Worm (Caenorhabditis elegans): ENCODE measurements around the gene T01C8.3.

Gene T01C8.3

ce11 chrX:16782797-16783259 is at the start of gene T01C8.3:
T01C8.3 (minus strand) TSS chrX:16783209.
- TF ChIP-seq drap-1 (GFP tag; optimal IDR thresholded peaks at IDR 0.05): no peak
- no peak for TF ChIP-seq unc-39 (tag; optimal IDR thresholded peaks at IDR 0.05)

- TF ChIP-seq mls-2 (tag; optimal IDR thresholded peaks at IDR 0.05) (no peak), lsy-2 (tag; optimal IDR thresholded peaks at IDR 0.05) (no peak), sptf-1 (tag; optimal IDR thresholded peaks at IDR 0.05) (no peak), drap-1 (GFP tag; optimal IDR thresholded peaks at IDR 0.05) (no peak), lin-32 (GFP tag; optimal IDR thresholded peaks at IDR 0.05) (no peak)
Measured at ce11 chrX:16826500-16826899, 43.5 kb upstream of the T01C8.3 start.

ce11 chrX:16825358-16825757 is 42.3 kb upstream of the T01C8.3 start, which contains the start of gene sto-5:
sto-5 (minus strand) TSS chrX:16825458.
- TF ChIP-seq zip-8 (tag; optimal IDR thresholded peaks at IDR 0.05) (no peak), unc-120 (tag; optimal IDR thresholded peaks at IDR 0.05; ENCODE audit: poor library complexity, severe bottlenecking) (no peak), ceh-43 (GFP tag; optimal IDR thresholded peaks at IDR 0.05) (no peak), lsy-2 (tag; optimal IDR thresholded peaks at IDR 0.05) (no peak), nhr-237 (tag; optimal IDR thresholded peaks at IDR 0.05) (no peak), mls-2 (tag; optimal IDR thresholded peaks at IDR 0.05) (no peak), snpc-4 (tag; optimal IDR thresholded peaks at IDR 0.05) (no peak), unc-62 (GFP tag; optimal IDR thresholded peaks at IDR 0.05) (no peak), hlh-1 (tag; optimal IDR thresholded peaks at IDR 0.05) (no peak), bed-3 (GFP tag; optimal IDR thresholded peaks at IDR 0.05) (no peak), lin-13 (tag; optimal IDR thresholded peaks at IDR 0.05) (no peak), tbx-8 (GFP tag; optimal IDR thresholded peaks at IDR 0.05) (no peak), cnd-1 (tag; optimal IDR thresholded peaks at IDR 0.05) (no peak), ces-1 (GFP tag; optimal IDR thresholded peaks at IDR 0.05) (no peak), nhr-12 (tag; optimal IDR thresholded peaks at IDR 0.05) (no peak), ham-2 (GFP tag; optimal IDR thresholded peaks at IDR 0.05) (no peak)

- TF ChIP-seq ztf-11 (tag; optimal IDR thresholded peaks at IDR 0.05) (no peak), hlh-1 (tag; optimal IDR thresholded peaks at IDR 0.05) (no peak), zip-8 (tag; optimal IDR thresholded peaks at IDR 0.05) (no peak), mep-1 (tag; optimal IDR thresholded peaks at IDR 0.05) (no peak), ceh-43 (GFP tag; optimal IDR thresholded peaks at IDR 0.05) (no peak), drap-1 (GFP tag; optimal IDR thresholded peaks at IDR 0.05) (no peak), tbx-8 (GFP tag; optimal IDR thresholded peaks at IDR 0.05) (no peak), unc-120 (tag; optimal IDR thresholded peaks at IDR 0.05; ENCODE audit: poor library complexity, severe bottlenecking) (no peak), snpc-4 (tag; optimal IDR thresholded peaks at IDR 0.05) (no peak), nhr-76 (tag; optimal IDR thresholded peaks at IDR 0.05) (no peak), ceh-83 (GFP tag; optimal IDR thresholded peaks at IDR 0.05) (no peak)
Measured at ce11 chrX:16821533-16821932, 38.5 kb upstream of the T01C8.3 start.

ce11 chrX:16818271-16818670 is 35.3 kb upstream of the T01C8.3 start:
- TF ChIP-seq cnd-1 (tag; optimal IDR thresholded peaks at IDR 0.05) (no peak), mep-1 (tag; optimal IDR thresholded peaks at IDR 0.05) (no peak), unc-120 (tag; optimal IDR thresholded peaks at IDR 0.05; ENCODE audit: poor library complexity, severe bottlenecking) (no peak), nhr-12 (tag; optimal IDR thresholded peaks at IDR 0.05) (no peak), ceh-39 (tag; optimal IDR thresholded peaks at IDR 0.05) (no peak)

- no peak for TF ChIP-seq sem-2 (GFP tag; optimal IDR thresholded peaks at IDR 0.05)
- TF ChIP-seq ztf-11 (tag; optimal IDR thresholded peaks at IDR 0.05): no peak
- TF ChIP-seq nhr-237 (tag; optimal IDR thresholded peaks at IDR 0.05): no peak
- TF ChIP-seq ces-1 (GFP tag; optimal IDR thresholded peaks at IDR 0.05): peak; percentile 78
- TF ChIP-seq blmp-1 (tag; optimal IDR thresholded peaks at IDR 0.05): no peak
Measured at ce11 chrX:16816854-16817253, 33.8 kb upstream of the T01C8.3 start.

ce11 chrX:16815508-16815907 is 32.5 kb upstream of the T01C8.3 start:
- TF ChIP-seq unc-120 (tag; optimal IDR thresholded peaks at IDR 0.05; ENCODE audit: poor library complexity, severe bottlenecking) (peak; percentile 5), hlh-1 (tag; optimal IDR thresholded peaks at IDR 0.05) (peak; percentile 77), mep-1 (tag; optimal IDR thresholded peaks at IDR 0.05) (peak; percentile 11), sptf-1 (tag; optimal IDR thresholded peaks at IDR 0.05) (no peak), ham-2 (GFP tag; optimal IDR thresholded peaks at IDR 0.05) (no peak), lin-32 (GFP tag; optimal IDR thresholded peaks at IDR 0.05) (peak; percentile 24), elt-1 (tag; optimal IDR thresholded peaks at IDR 0.05; ENCODE audit: borderline replicate concordance, insufficient read depth) (no peak), unc-62 (GFP tag; optimal IDR thresholded peaks at IDR 0.05) (peak; percentile 10), ceh-83 (GFP tag; optimal IDR thresholded peaks at IDR 0.05) (no peak), tbx-8 (GFP tag; optimal IDR thresholded peaks at IDR 0.05) (no peak), cnd-1 (tag; optimal IDR thresholded peaks at IDR 0.05) (peak; percentile 68), nhr-76 (tag; optimal IDR thresholded peaks at IDR 0.05) (no peak)

Data from whole organism, mixed stage, embryonic.